Fruit fly (Drosophila melanogaster) whole organism: ENCODE data around the gene CG2150.

Source experiments
- CG8478 ChIP-seq: fragments of >200 bp; optimal IDR thresholded peaks from 2 replicates; lab custom pipeline; 2018; ENCODE audit warnings: inconsistent platforms
- Dll ChIP-seq: fragments of >200 bp; optimal IDR thresholded peaks from 2 replicates; lab custom pipeline; 2017
- EcR ChIP-seq, 2 experiments: fragments of >200 bp; optimal IDR thresholded peaks; 2 replicates each; lab custom pipeline; 2017; ENCODE audit warnings: missing biosample characterization in 2 of 2, missing genetic modification characterization in 2 of 2, missing genetic modification reagents in 2 of 2
- pan ChIP-seq: fragments of >200 bp; optimal IDR thresholded peaks from 2 replicates; lab custom pipeline; 2017
- psq ChIP-seq: fragments of >200 bp; optimal IDR thresholded peaks from 2 replicates; lab custom pipeline; 2017
- usp ChIP-seq: fragments of >200 bp; optimal IDR thresholded peaks from 2 replicates; lab custom pipeline; 2017; ENCODE audit warnings: missing biosample characterization, missing genetic modification characterization, mixed read lengths

The CG2150 gene

DNA sequence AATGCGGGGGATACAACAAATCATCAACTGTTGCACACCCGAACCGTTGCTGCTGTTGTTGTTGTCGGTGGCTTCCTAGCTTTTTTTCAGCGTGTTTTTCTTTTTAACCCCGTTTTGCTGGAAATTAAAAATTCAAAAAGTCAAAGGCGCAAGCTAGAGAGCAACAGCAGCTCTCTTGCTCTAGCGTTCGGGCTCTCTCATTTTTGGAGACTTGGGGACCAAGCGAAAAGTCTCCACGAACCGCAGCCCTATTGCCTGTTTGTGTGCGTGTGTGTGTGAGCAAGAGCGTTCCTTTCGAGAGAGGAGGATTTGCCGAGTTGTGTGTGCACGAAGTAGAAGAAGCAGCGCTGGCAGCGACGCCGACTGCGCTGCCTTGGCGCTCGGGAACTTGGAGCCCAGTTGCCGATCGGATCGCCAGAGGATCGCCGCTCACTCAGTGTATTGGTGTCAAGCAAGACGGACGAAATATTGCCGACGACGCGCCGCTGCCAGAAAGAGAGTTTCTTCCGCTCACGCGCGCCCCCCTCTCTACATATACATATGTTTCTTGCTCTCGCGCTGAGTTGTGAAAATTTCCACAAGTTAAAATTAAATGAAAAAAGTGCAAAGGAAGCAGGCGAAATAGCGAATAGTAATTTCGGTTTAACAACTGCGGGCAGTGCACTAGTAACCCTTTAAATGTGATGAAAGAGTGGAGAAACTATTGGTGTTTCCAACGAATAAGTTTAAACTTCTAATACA, 39.8 kb downstream of the CG2150 start:
- TF ChIP-seq pan (lab: Kevin White, UChicago) (no peak), EcR (GFP tag; optimal IDR thresholded peaks at IDR 0.05; lab: Kevin White, UChicago) (peak in 1 of 2 experiments; percentile 52), CG8478 (lab: Kevin White, UChicago) (no peak), usp (GFP tag; lab: Kevin White, UChicago) (no peak), Dll (lab: Kevin White, UChicago) (peak; percentile 91), psq (lab: Kevin White, UChicago) (no peak)

DNA sequence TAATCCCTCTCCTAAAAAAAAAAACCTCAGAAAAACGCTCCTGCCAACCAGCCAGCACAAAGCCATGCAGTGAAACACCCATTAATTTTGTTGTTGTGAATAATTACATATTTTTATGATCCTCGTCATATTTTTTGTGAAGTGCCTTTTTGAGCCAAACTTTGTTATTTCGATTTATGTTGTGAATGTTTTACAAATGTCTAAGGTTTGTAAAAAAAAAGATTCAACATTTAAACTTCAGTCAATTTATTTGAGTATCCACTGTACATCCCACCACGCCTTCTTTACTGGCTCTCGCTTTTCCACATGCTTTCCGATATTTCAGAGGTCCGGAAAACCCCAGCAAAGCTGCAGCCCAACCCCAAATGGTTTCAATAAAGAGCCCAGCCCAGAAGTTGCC, 40.4 kb downstream of the CG2150 start:
- TF ChIP-seq EcR (GFP tag; optimal IDR thresholded peaks at IDR 0.05; lab: Kevin White, UChicago), result no peak
- TF ChIP-seq usp (GFP tag; lab: Kevin White, UChicago), result no peak

dm6 chr3R:31723206-31723933, 41.2 kb downstream of the CG2150 start:
- TF ChIP-seq CG8478 (lab: Kevin White, UChicago) (no peak), EcR (GFP tag; optimal IDR thresholded peaks at IDR 0.05; lab: Kevin White, UChicago) (no peak)

DNA sequence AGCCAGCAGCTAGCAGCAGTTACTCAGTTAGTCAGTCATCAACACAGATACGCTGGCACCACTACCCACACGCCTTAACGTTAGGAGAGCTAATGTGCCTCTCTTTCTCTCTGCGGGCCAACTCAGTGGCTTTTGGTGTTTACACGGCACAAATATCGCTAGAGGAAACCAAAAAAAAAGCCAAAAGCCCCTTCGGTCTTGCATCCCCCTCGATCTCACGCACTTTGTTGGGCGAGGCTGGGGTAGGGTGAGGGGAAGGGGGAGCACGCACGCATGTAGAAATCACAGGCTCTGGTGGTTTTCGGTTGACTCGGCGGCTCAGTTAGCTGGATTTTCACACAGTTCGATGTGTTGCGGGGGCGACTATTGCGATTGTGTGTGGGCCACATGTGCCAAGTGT, 42.6 kb downstream of the CG2150 start:
- TF ChIP-seq EcR (GFP tag; optimal IDR thresholded peaks at IDR 0.05; lab: Kevin White, UChicago) (no peak), Dll (lab: Kevin White, UChicago) (no peak)

DNA sequence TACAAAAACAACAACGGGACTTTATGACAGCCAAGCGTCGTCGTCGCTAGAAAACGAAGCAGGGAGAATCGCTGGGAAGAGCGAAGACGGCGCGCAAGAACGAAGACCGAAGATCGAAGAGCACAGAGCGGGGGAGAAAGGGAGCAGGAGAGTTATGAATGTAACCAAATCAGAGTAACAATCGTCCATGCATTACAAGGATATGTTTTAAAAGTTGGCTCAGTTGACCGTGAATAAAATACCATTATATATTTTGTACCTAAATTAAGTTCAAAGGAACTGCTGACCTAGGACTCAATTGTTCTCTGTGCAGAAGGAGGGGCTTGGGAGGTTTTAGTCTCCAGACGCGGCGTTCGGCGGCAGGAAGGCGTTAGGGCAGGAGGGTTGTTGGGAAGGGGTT, 43.1 kb downstream of the CG2150 start:
- TF ChIP-seq psq (lab: Kevin White, UChicago) (no peak), CG8478 (lab: Kevin White, UChicago) (no peak)

- TF ChIP-seq Dll (lab: Kevin White, UChicago) (no peak), CG8478 (lab: Kevin White, UChicago) (no peak), psq (lab: Kevin White, UChicago) (no peak), pan (lab: Kevin White, UChicago) (no peak), usp (GFP tag; lab: Kevin White, UChicago) (no peak), EcR (GFP tag; optimal IDR thresholded peaks at IDR 0.05; lab: Kevin White, UChicago) (no peak)
Measured at dm6 chr3R:31720112-31720511, 44.5 kb downstream of the CG2150 start.

- TF ChIP-seq usp (GFP tag; lab: Kevin White, UChicago), result no peak
- no peak for TF ChIP-seq psq (lab: Kevin White, UChicago)
- no peak for TF ChIP-seq EcR (GFP tag; optimal IDR thresholded peaks at IDR 0.05; lab: Kevin White, UChicago)
- TF ChIP-seq pan (lab: Kevin White, UChicago), result no peak
- TF ChIP-seq Dll (lab: Kevin White, UChicago), result no peak
- no peak for TF ChIP-seq CG8478 (lab: Kevin White, UChicago)
Measured at dm6 chr3R:31719497-31719896, 45.1 kb downstream of the CG2150 start.

- TF ChIP-seq psq (lab: Kevin White, UChicago), result no peak
Measured at dm6 chr3R:31718967-31719366, 45.6 kb downstream of the CG2150 start.

- TF ChIP-seq pan (lab: Kevin White, UChicago), result peak; percentile 82
- no peak for TF ChIP-seq CG8478 (lab: Kevin White, UChicago)
- TF ChIP-seq psq (lab: Kevin White, UChicago), result no peak
Measured at dm6 chr3R:31718168-31718565, 46.4 kb downstream of the CG2150 start.

dm6 chr3R:31717299-31718167, 47.0 kb downstream of the CG2150 start:
- TF ChIP-seq pan (lab: Kevin White, UChicago) (no peak), CG8478 (lab: Kevin White, UChicago) (no peak), EcR (GFP tag; optimal IDR thresholded peaks at IDR 0.05; lab: Kevin White, UChicago) (no peak), psq (lab: Kevin White, UChicago) (no peak), usp (GFP tag; lab: Kevin White, UChicago) (no peak), Dll (lab: Kevin White, UChicago) (no peak)

DNA sequence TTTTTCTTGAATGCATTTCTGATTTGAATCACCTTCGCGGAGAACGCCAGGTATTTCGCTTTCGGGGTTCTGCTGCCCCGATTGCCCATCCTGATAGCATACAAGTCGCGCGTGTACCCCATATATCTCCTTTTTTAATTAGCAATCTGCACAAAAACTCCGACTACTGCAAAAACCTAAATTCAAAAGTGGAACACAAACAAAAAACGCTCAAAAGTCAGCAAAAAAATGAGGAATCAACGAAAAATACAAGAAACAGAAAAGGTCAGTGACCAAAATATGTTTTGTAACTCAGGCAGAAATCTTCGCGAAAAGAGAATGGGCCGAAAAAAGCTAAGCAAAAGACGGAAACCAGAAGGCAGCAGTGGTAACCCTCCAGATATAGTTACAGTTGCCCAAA, 48.3 kb downstream of the CG2150 start:
- TF ChIP-seq CG8478 (lab: Kevin White, UChicago), result no peak
- no peak for TF ChIP-seq psq (lab: Kevin White, UChicago)
- no peak for TF ChIP-seq usp (GFP tag; lab: Kevin White, UChicago)
- no peak for TF ChIP-seq Dll (lab: Kevin White, UChicago)
- no peak for TF ChIP-seq EcR (GFP tag; optimal IDR thresholded peaks at IDR 0.05; lab: Kevin White, UChicago)
- TF ChIP-seq pan (lab: Kevin White, UChicago), result no peak

dm6 chr3R:31715713-31716024, 48.9 kb downstream of the CG2150 start:
- TF ChIP-seq psq (lab: Kevin White, UChicago), result no peak
- no peak for TF ChIP-seq pan (lab: Kevin White, UChicago)
- TF ChIP-seq CG8478 (lab: Kevin White, UChicago), result no peak
- TF ChIP-seq usp (GFP tag; lab: Kevin White, UChicago), result no peak
- TF ChIP-seq EcR (GFP tag; optimal IDR thresholded peaks at IDR 0.05; lab: Kevin White, UChicago), result no peak
- TF ChIP-seq Dll (lab: Kevin White, UChicago), result no peak
